Fruit fly (Drosophila melanogaster) whole organism, wandering third instar larva: ENCODE data around the gene CG15892.

Experiments used
- Abd-B ChIP-seq: fragments of >200 bp; optimal IDR thresholded peaks from 2 replicates; lab custom pipeline; 2017; ENCODE audit warnings: missing biosample characterization, missing genetic modification characterization
- Dfd ChIP-seq: fragments of >200 bp; optimal IDR thresholded peaks from 2 replicates; lab custom pipeline; 2017; ENCODE audit warnings: missing biosample characterization, missing genetic modification characterization
- OdsH ChIP-seq: fragments of 200-800 bp; sonication (Bioruptor generic); optimal IDR thresholded peaks from 2 replicates; lab custom pipeline; 2016; ENCODE audit warnings: missing biosample characterization, mild to moderate bottlenecking, missing genetic modification characterization
- Rel ChIP-seq, 2 experiments: fragments of 200-800 bp; sonication (Bioruptor generic) in 1 of 2; optimal IDR thresholded peaks; 2 replicates in 1 of 2; 3 replicates in 1 of 2; lab custom pipeline; 2016 to 2019; ENCODE audit warnings: mild to moderate bottlenecking in 2 of 2, missing biosample characterization in 2 of 2, missing genetic modification characterization in 2 of 2, moderate library complexity in 1 of 2
- Sp1 ChIP-seq: fragments of 200-800 bp; sonication (Bioruptor generic); optimal IDR thresholded peaks from 3 replicates; lab custom pipeline; 2019; ENCODE audit warnings: missing biosample characterization, mild to moderate bottlenecking, missing genetic modification characterization, moderate library complexity
- Vsx2 ChIP-seq: fragments of 200-300, 225-300 bp; sonication (Bioruptor generic); optimal IDR thresholded peaks from 2 replicates; lab custom pipeline; 2018; ENCODE audit warnings: missing biosample characterization, missing genetic modification characterization; ENCODE audit not compliant: partially characterized antibody
- br ChIP-seq: fragments of 200-800 bp; sonication (Bioruptor generic); optimal IDR thresholded peaks from 2 replicates; lab custom pipeline; 2016; ENCODE audit warnings: missing biosample characterization, missing genetic modification characterization
- fru ChIP-seq: fragments of 200-800 bp; sonication (Bioruptor generic); optimal IDR thresholded peaks from 3 replicates; lab custom pipeline; 2016; ENCODE audit warnings: missing biosample characterization, mild to moderate bottlenecking, missing genetic modification characterization
- h ChIP-seq: fragments of 200-800 bp; sonication (Bioruptor generic); optimal IDR thresholded peaks from 3 replicates; lab custom pipeline; 2016; ENCODE audit warnings: missing biosample characterization, mild to moderate bottlenecking, missing genetic modification characterization
- psq ChIP-seq: fragments of 200-800 bp; sonication (Bioruptor generic); optimal IDR thresholded peaks from 3 replicates; lab custom pipeline; 2017; ENCODE audit warnings: missing biosample characterization, mild to moderate bottlenecking, missing genetic modification characterization, moderate library complexity
- rgr ChIP-seq: fragments of 200-800 bp; sonication (Bioruptor generic); optimal IDR thresholded peaks from 3 replicates; lab custom pipeline; 2016; ENCODE audit warnings: missing biosample characterization, mild to moderate bottlenecking, missing genetic modification characterization
- sage ChIP-seq: fragments of 200-800 bp; sonication (Bioruptor generic); optimal IDR thresholded peaks from 2 replicates; lab custom pipeline; 2016; ENCODE audit warnings: missing biosample characterization, mild to moderate bottlenecking, missing genetic modification characterization
- usp ChIP-seq: fragments of >200 bp; optimal IDR thresholded peaks from 2 replicates; lab custom pipeline; 2017; ENCODE audit warnings: missing biosample characterization, missing genetic modification characterization
- woc ChIP-seq: sonication (Bioruptor generic); optimal IDR thresholded peaks from 2 replicates; lab custom pipeline; 2016; ENCODE audit warnings: missing biosample characterization, mild to moderate bottlenecking, missing genetic modification characterization

DNA sequence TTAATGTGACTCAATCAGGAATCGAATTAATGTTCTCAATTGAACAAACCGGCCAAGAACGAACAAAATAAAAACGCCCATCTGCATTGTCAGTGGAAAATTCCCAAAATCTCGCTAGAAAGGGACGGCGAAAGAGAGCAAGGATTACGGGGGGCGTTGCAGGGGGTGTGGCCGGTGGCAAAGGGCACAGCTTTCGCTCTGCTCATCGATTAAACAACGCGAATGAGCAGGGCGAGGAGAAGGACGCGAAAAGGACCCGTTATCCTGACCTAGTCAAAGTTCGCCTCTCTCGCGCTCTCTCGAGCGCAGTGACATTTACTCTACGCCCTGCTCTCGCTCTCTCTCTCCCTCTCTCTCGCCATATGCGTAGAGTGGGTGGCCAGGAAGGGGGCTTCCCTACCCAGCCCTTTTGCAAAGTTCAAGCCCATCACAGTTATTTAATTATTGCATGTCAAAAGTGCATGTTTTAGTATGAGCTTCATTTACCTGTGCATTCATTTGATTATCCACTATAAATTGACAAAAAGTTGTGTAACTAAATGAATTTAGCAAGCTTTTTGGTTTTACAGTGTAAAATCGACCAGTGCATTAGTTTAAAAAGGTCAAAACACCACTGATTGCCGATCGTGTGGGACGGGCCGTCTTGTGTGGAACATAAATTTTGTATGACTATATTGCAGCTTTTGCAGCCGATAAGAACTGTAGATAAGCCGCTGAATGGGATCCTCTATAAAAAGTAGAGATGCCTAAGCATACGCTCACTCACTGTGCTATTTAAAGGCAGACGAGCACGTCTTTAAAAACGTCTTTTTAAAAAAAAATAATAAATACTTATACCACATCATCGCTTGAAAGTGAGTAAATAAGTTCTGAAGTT, 44.8 kb upstream of the CG15892 start:
- peak; percentile 13 for TF ChIP-seq Sp1
- TF ChIP-seq sage (GFP tag; lab: Kevin White, UChicago) = no peak
- no peak for TF ChIP-seq Vsx2 (GFP tag; lab: Kevin White, UChicago)
- peak; percentile 23 for TF ChIP-seq OdsH (GFP tag; lab: Kevin White, UChicago)
- peak; percentile 19 for TF ChIP-seq rgr
- no peak for TF ChIP-seq psq
- no peak for TF ChIP-seq Rel (GFP tag; optimal IDR thresholded peaks at IDR 0.05; lab: Kevin White, UChicago)
- no peak for TF ChIP-seq Rel (tag; optimal IDR thresholded peaks at IDR 0.05; lab: Kevin White, UChicago)
- peak; percentile 39 for TF ChIP-seq br (GFP tag; lab: Kevin White, UChicago)
- no peak for TF ChIP-seq usp
- TF ChIP-seq woc = no peak
- peak; percentile 55 for TF ChIP-seq h (GFP tag; lab: Kevin White, UChicago)
- no peak for TF ChIP-seq Dfd (GFP tag; lab: Kevin White, UChicago)
- no peak for TF ChIP-seq Abd-B (GFP tag; lab: Kevin White, UChicago)
- peak; percentile 57 for TF ChIP-seq fru (GFP tag; lab: Kevin White, UChicago)
